Fruit fly (Drosophila melanogaster): Measurements from ENCODE around the gene CG7058.

DNA sequence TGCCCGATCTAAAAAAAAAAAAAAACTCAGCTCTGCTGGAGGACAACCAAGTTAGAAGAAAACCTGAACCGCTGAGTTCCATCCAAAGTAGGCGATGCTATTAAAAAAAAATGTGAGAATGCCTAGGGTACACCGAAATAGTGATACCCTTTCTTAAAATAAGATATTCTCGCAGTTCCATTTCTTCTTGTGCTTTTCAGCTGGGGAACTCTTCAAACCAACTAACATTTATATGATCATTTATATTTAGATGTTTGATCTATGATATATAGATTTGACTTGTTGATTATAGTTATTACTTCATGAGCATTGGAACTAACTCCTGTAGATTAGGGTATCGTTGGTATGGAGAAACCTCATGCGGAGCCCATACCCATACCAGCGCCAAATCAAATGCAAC is 6.3 kb upstream of the CG7058 start:
- TF ChIP-seq insv (optimal IDR thresholded peaks at IDR 0.05) (no peak), Sin3A (optimal IDR thresholded peaks at IDR 0.05) (no peak), h (optimal IDR thresholded peaks at IDR 0.05) (no peak), ttk (optimal IDR thresholded peaks at IDR 0.05) (no peak), psq (optimal IDR thresholded peaks at IDR 0.05) (no peak), Myc (optimal IDR thresholded peaks at IDR 0.05) (no peak)
